Worm (Caenorhabditis elegans) whole organism, L1 larva: ENCODE results near the gene famh-136.

ENCODE experiments used
- ama-1 ChIP-seq: fragments of 150-350 bp; optimal IDR thresholded peaks from 2 replicates; lab custom pipeline; 2014
- egl-27 ChIP-seq, 2 experiments: fragments of 150-350 bp in 1 of 2; sonication (generic microtip); optimal IDR thresholded peaks; 3 replicates each; lab custom pipeline; 2017 to 2018; ENCODE audit warnings: missing biosample characterization in 2 of 2, missing genetic modification characterization in 2 of 2, missing genetic modification reagents in 2 of 2
- hpl-2 ChIP-seq: fragments of 150-350 bp; optimal IDR thresholded peaks from 2 replicates; lab custom pipeline; 2014; ENCODE audit warnings: missing biosample characterization, missing genetic modification reagents, missing genetic modification characterization
- nhr-90 ChIP-seq: sonication (generic microtip); optimal IDR thresholded peaks from 2 replicates; lab custom pipeline; 2016; ENCODE audit warnings: mild to moderate bottlenecking, missing genetic modification characterization, missing compliant biosample characterization; ENCODE audit not compliant: poor library complexity
- skn-1 ChIP-seq: fragments of 150-350 bp; optimal IDR thresholded peaks from 2 replicates; lab custom pipeline; 2014; ENCODE audit warnings: missing biosample characterization, missing genetic modification characterization
- unc-62 ChIP-seq: fragments of 150-350 bp; optimal IDR thresholded peaks from 2 replicates; lab custom pipeline; 2014; ENCODE audit warnings: missing biosample characterization, missing genetic modification reagents, missing genetic modification characterization
- ztf-11 ChIP-seq, 2 experiments: sonication (generic microtip); optimal IDR thresholded peaks; 2 replicates each; lab custom pipeline; 2016 to 2017; ENCODE audit warnings: missing genetic modification characterization in 2 of 2, missing biosample characterization in 1 of 2, missing compliant biosample characterization in 1 of 2

ce11 chrIII:8865294-8865766 is 22.2 kb upstream of the famh-136 start:
- peak; percentile 55 for TF ChIP-seq skn-1 (tag; lab: Kevin White, UChicago)
- TF ChIP-seq unc-62, result no peak
- peak; percentile 82 for TF ChIP-seq nhr-90
- no peak for TF ChIP-seq egl-27 (tag; optimal IDR thresholded peaks at IDR 0.05; lab: Kevin White, UChicago)
- peak in 1 of 2 experiments; percentile 36 for TF ChIP-seq ztf-11 (tag; optimal IDR thresholded peaks at IDR 0.05; lab: Kevin White, UChicago)
- TF ChIP-seq hpl-2 (GFP tag; lab: Kevin White, UChicago), result peak; percentile 40
- peak; percentile 96 for TF ChIP-seq ama-1 (lab: Kevin White, UChicago)
